Fruit fly (Drosophila melanogaster) whole organism: Measurements from ENCODE around the gene Cpr67Fb.

Source experiments
- CG8478 ChIP-seq: fragments of >200 bp; optimal IDR thresholded peaks from 2 replicates; lab custom pipeline; 2018; ENCODE audit warnings: inconsistent platforms
- Dll ChIP-seq: fragments of >200 bp; optimal IDR thresholded peaks from 2 replicates; lab custom pipeline; 2017
- EcR ChIP-seq, 2 experiments: fragments of >200 bp; optimal IDR thresholded peaks; 2 replicates each; lab custom pipeline; 2017; ENCODE audit warnings: missing biosample characterization in 2 of 2, missing genetic modification characterization in 2 of 2, missing genetic modification reagents in 2 of 2
- pan ChIP-seq: fragments of >200 bp; optimal IDR thresholded peaks from 2 replicates; lab custom pipeline; 2017
- psq ChIP-seq: fragments of >200 bp; optimal IDR thresholded peaks from 2 replicates; lab custom pipeline; 2017
- usp ChIP-seq: fragments of >200 bp; optimal IDR thresholded peaks from 2 replicates; lab custom pipeline; 2017; ENCODE audit warnings: missing biosample characterization, missing genetic modification characterization, mixed read lengths

dm6 chr3L:10854801-10855418 is 39.1 kb upstream of the Cpr67Fb start:
- no peak for TF ChIP-seq psq (lab: Kevin White, UChicago)
- no peak for TF ChIP-seq pan
- TF ChIP-seq CG8478 (lab: Kevin White, UChicago), result no peak
- TF ChIP-seq usp (GFP tag; lab: Kevin White, UChicago), result no peak
- no peak for TF ChIP-seq Dll (lab: Kevin White, UChicago)
- TF ChIP-seq EcR (GFP tag; optimal IDR thresholded peaks at IDR 0.05; lab: Kevin White, UChicago), result no peak
